Worm (Caenorhabditis elegans) whole organism, mixed stage, embryonic: ENCODE measurements around the gene ZC395.11.

ENCODE experiments used
- blmp-1 ChIP-seq: fragments of 150-350 bp; optimal IDR thresholded peaks from 2 replicates; lab custom pipeline; 2014; ENCODE audit warnings: missing biosample characterization, missing genetic modification characterization
- ces-1 ChIP-seq: fragments of 150-350 bp; optimal IDR thresholded peaks from 2 replicates; lab custom pipeline; 2014; ENCODE audit warnings: missing biosample characterization, missing genetic modification reagents, missing genetic modification characterization
- elt-3 ChIP-seq: fragments of 150-350 bp; optimal IDR thresholded peaks from 2 replicates; lab custom pipeline; 2014; ENCODE audit warnings: missing biosample characterization, missing genetic modification characterization
- nhr-237 ChIP-seq: fragments of 150-350 bp; optimal IDR thresholded peaks from 2 replicates; lab custom pipeline; 2014; ENCODE audit warnings: missing biosample characterization, missing genetic modification characterization
- nhr-28 ChIP-seq: fragments of 150-350 bp; optimal IDR thresholded peaks from 2 replicates; lab custom pipeline; 2014; ENCODE audit warnings: missing biosample characterization, missing genetic modification characterization
- nhr-76 ChIP-seq: sonication (generic microtip); optimal IDR thresholded peaks from 2 replicates; lab custom pipeline; 2017; ENCODE audit warnings: missing biosample characterization, missing genetic modification characterization
- pha-4 ChIP-seq: fragments of 150-350 bp; optimal IDR thresholded peaks from 2 replicates; lab custom pipeline; 2018; ENCODE audit warnings: missing biosample characterization, missing genetic modification reagents, missing genetic modification characterization
- snpc-4 ChIP-seq: fragments of 150-350 bp; optimal IDR thresholded peaks from 2 replicates; lab custom pipeline; 2014; ENCODE audit warnings: missing biosample characterization, missing genetic modification characterization
- unc-39 ChIP-seq: fragments of 150-350 bp; optimal IDR thresholded peaks from 2 replicates; lab custom pipeline; 2014; ENCODE audit warnings: missing biosample characterization, missing genetic modification characterization
- ztf-11 ChIP-seq: fragments of 150-350 bp; optimal IDR thresholded peaks from 2 replicates; lab custom pipeline; 2014; ENCODE audit warnings: missing biosample characterization, missing genetic modification characterization

DNA sequence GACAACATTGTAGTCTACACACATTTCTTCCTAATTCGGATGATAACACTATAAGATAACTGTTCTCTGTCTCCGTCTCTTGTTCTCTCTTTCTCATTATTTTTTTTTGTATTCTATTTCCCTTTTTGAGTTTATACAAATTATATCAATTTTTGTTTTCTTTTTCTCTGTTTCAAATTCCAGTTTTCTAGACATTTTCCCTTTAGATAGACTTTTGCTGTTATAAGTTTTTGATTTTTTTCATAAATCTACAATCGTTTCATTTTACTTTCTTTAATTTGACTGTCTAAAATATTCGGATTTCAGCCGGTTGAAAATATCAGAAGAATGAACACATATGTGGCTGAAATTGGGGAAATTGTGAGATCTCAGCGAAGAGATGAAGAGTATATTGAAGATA lies 50.0 kb downstream of the ZC395.11 start, which contains the start of gene prx-10:
- TF ChIP-seq pha-4 (tag; lab: Kevin White, UChicago) (no peak), elt-3 (tag; lab: Kevin White, UChicago) (no peak), unc-39 (tag; lab: Kevin White, UChicago) (no peak), nhr-237 (tag; lab: Kevin White, UChicago) (no peak), ces-1 (GFP tag; lab: Kevin White, UChicago) (no peak), snpc-4 (tag; lab: Kevin White, UChicago) (no peak), nhr-76 (tag; lab: Kevin White, UChicago) (no peak), ztf-11 (tag; lab: Kevin White, UChicago) (no peak), blmp-1 (tag; lab: Kevin White, UChicago) (no peak), nhr-28 (no peak)
